In the genomic region with DNA sequence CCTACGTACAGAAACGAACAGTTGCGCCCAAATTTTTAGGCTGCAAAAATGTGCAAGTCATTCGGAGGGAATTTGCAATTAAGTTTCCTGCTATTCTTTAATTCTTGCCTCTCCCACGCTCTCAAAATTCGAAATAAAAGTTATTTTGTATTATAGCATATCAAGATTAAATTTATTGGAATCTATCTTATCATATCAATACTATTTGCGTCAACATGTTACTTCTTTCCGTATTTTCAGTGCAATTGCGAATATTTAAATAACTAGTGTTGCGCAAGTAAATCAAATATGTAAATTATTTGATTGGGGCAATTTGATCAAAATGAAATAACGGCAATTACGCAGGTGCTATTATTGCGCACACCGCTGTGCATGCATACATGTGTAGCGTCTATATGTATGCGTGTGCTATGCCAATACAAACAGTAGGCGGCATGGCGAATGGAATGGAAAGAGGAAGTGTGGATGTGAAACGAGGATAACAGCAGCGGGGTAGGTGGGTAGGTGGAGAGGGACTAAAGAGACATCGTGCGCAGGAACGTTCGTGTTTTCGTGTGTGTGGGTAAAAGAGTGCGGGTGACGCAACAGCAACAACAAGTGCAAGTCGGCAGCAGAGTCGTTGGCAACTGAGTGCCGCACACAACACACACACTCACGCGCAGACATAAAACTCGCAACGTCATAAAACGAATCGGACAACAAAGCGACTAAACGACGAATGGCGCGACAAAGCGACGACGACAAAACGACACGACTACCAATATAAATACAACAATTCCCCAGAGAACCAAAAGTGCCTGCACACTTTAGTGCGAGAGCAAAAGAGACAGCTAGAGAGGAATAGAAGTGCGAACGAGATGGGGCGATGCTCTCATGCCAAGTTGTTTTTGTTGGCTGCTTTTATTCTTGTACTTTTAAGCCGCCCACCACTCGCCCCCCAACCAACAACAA, we compare ENCODE assay signal across 2 fruit fly cellular contexts.
TF ChIP-seq lines count a peak whose summit lies in the region.

No protein-coding gene starts in this region.

TF ChIP-seq in whole organism, embryonic, 481 proteins besides CTCF, POLR2A, EP300 and RAD21 (continued from another document and continues in another):
- TF ChIP-seq CG10321 (GFP tag; IDR thresholded peaks at IDR 0.05; lab: Robert Waterston, UW) (peak; percentile 75), CG32767 (GFP tag; IDR thresholded peaks at IDR 0.05; lab: Robert Waterston, UW) (peak; percentile 71; the same call in 1 of the 2 replicates), CG10431 (GFP tag; optimal IDR thresholded peaks at IDR 0.05; lab: Kevin White, UChicago) (peak; percentile 76), Antp (GFP tag; optimal IDR thresholded peaks at IDR 0.05; lab: Kevin White, UChicago) (peak; percentile 86), Fer1 (GFP tag; optimal IDR thresholded peaks at IDR 0.05; lab: Kevin White, UChicago) (peak; percentile 93), slp2 (GFP tag; optimal IDR thresholded peaks at IDR 0.05; lab: Kevin White, UChicago) (peak; percentile 91), H15 (GFP tag; IDR thresholded peaks at IDR 0.05; lab: Robert Waterston, UW) (peak; percentile 78), CG14014 (GFP tag; IDR thresholded peaks at IDR 0.05; lab: Robert Waterston, UW) (peak; percentile 76), Hsf (GFP tag; optimal IDR thresholded peaks at IDR 0.05; lab: Kevin White, UChicago) (peak; percentile 96), Xrp1 (GFP tag; IDR thresholded peaks at IDR 0.05; lab: Robert Waterston, UW) (peak; percentile 77), CG12942 (GFP tag; optimal IDR thresholded peaks at IDR 0.05; lab: Kevin White, UChicago) (peak; percentile 87), sc (optimal IDR thresholded peaks at IDR 0.05; lab: Kevin White, UChicago) (no peak), sc (GFP tag; optimal IDR thresholded peaks at IDR 0.05; lab: Kevin White, UChicago) (peak; percentile 96), CG6791 (GFP tag; IDR thresholded peaks at IDR 0.05; lab: Robert Waterston, UW; ENCODE audit: partially characterized antibody) (no peak), CG10959 (GFP tag; IDR thresholded peaks at IDR 0.05; lab: Robert Waterston, UW) (peak; percentile 62; the same call in 1 of the 2 replicates), nerfin-2 (GFP tag; IDR thresholded peaks at IDR 0.05; lab: Robert Waterston, UW; ENCODE audit: partially characterized antibody) (no peak), CG10462 (GFP tag; optimal IDR thresholded peaks at IDR 0.05; lab: Kevin White, UChicago) (peak; percentile 84), h (optimal IDR thresholded peaks at IDR 0.05; lab: Kevin White, UChicago) (no peak), tin (GFP tag; optimal IDR thresholded peaks at IDR 0.05; lab: Kevin White, UChicago) (peak; percentile 90), tx (GFP tag; optimal IDR thresholded peaks at IDR 0.05; lab: Kevin White, UChicago) (peak; percentile 86), CG7928 (GFP tag; optimal IDR thresholded peaks at IDR 0.05; lab: Kevin White, UChicago) (peak; percentile 74), insv (GFP tag; optimal IDR thresholded peaks at IDR 0.05; lab: Kevin White, UChicago) (peak in 1 of 2 experiments; percentile 71), CG6689 (GFP tag; IDR thresholded peaks at IDR 0.05; lab: Robert Waterston, UW) (peak; percentile 92), Hmr (GFP tag; optimal IDR thresholded peaks at IDR 0.05; lab: Kevin White, UChicago) (peak; percentile 96), Max (GFP tag; optimal IDR thresholded peaks at IDR 0.05; lab: Kevin White, UChicago) (peak; percentile 96), bigmax (GFP tag; optimal IDR thresholded peaks at IDR 0.05; lab: Kevin White, UChicago) (no peak), pb (GFP tag; optimal IDR thresholded peaks at IDR 0.05; lab: Kevin White, UChicago) (peak; percentile 92), CG15601 (tag; optimal IDR thresholded peaks at IDR 0.05; lab: Kevin White, UChicago) (peak; percentile 88), Rfx (GFP tag; IDR thresholded peaks at IDR 0.05; lab: Robert Waterston, UW) (peak; percentile 86), CG1792 (GFP tag; optimal IDR thresholded peaks at IDR 0.05; lab: Kevin White, UChicago) (peak; percentile 79), tup (GFP tag; optimal IDR thresholded peaks at IDR 0.05; lab: Kevin White, UChicago) (peak; percentile 70), D19B (GFP tag; optimal IDR thresholded peaks at IDR 0.05; lab: Kevin White, UChicago) (peak; percentile 90), Bteb2 (GFP tag; optimal IDR thresholded peaks at IDR 0.05; lab: Kevin White, UChicago) (peak; percentile 91), jing (GFP tag; optimal IDR thresholded peaks at IDR 0.05; lab: Kevin White, UChicago) (peak; percentile 90), bbx (GFP tag; IDR thresholded peaks at IDR 0.05; lab: Robert Waterston, UW; ENCODE audit: partially characterized antibody) (no peak), Dbx (GFP tag; IDR thresholded peaks at IDR 0.05; lab: Robert Waterston, UW) (peak; percentile 67), CG2678 (tag; optimal IDR thresholded peaks at IDR 0.05; lab: Kevin White, UChicago) (peak; percentile 98), Dad (GFP tag; optimal IDR thresholded peaks at IDR 0.05; lab: Kevin White, UChicago) (peak; percentile 86), CG1603 (tag; optimal IDR thresholded peaks at IDR 0.05; lab: Kevin White, UChicago) (peak; percentile 81), hbn (GFP tag; IDR thresholded peaks at IDR 0.05; lab: Robert Waterston, UW; ENCODE audit: partially characterized antibody) (no peak), CG17385 (GFP tag; optimal IDR thresholded peaks at IDR 0.05; lab: Kevin White, UChicago) (peak; percentile 88), CG33557 (GFP tag; optimal IDR thresholded peaks at IDR 0.05; lab: Kevin White, UChicago) (peak; percentile 88), CG15011 (GFP tag; optimal IDR thresholded peaks at IDR 0.05; lab: Kevin White, UChicago) (peak; percentile 95), CG18619 (GFP tag; optimal IDR thresholded peaks at IDR 0.05; lab: Kevin White, UChicago) (peak; percentile 96), CG8478 (optimal IDR thresholded peaks at IDR 0.05; lab: Kevin White, UChicago) (peak; percentile 23), Gug (GFP tag; IDR thresholded peaks at IDR 0.05; lab: Robert Waterston, UW) (peak; percentile 85), HmgZ (tag; optimal IDR thresholded peaks at IDR 0.05; lab: Kevin White, UChicago) (peak; percentile 91), aop (GFP tag; IDR thresholded peaks at IDR 0.05; lab: Robert Waterston, UW) (peak; percentile 67; the same call in 1 of the 2 replicates), CG6813 (GFP tag; optimal IDR thresholded peaks at IDR 0.05; lab: Kevin White, UChicago) (peak; percentile 90), Awh (GFP tag; IDR thresholded peaks at IDR 0.05; lab: Robert Waterston, UW) (peak; percentile 58; the same call in 1 of the 2 replicates), repo (GFP tag; optimal IDR thresholded peaks at IDR 0.05; lab: Kevin White, UChicago) (peak; percentile 83), Ptx1 (GFP tag; IDR thresholded peaks at IDR 0.05; lab: Robert Waterston, UW) (peak; percentile 84), CG5245 (GFP tag; optimal IDR thresholded peaks at IDR 0.05; lab: Kevin White, UChicago) (peak; percentile 89), bab2 (GFP tag; optimal IDR thresholded peaks at IDR 0.05; lab: Kevin White, UChicago) (peak; percentile 90), CG5180 (GFP tag; optimal IDR thresholded peaks at IDR 0.05; lab: Kevin White, UChicago) (peak; percentile 74), CG17361 (GFP tag; IDR thresholded peaks at IDR 0.05; lab: Robert Waterston, UW) (peak; percentile 95), Pdp1 (GFP tag; optimal IDR thresholded peaks at IDR 0.05; lab: Kevin White, UChicago) (peak; percentile 95 to 98), dati (GFP tag; IDR thresholded peaks at IDR 0.05; lab: Robert Waterston, UW) (0 out of 2 replicates have a peak, but pooled peaks have one; percentile 5)

TF ChIP-seq in whole organism, prepupa, 60 proteins besides CTCF, POLR2A, EP300 and RAD21 (continued from another document):
- TF ChIP-seq eg (GFP tag; IDR thresholded peaks at IDR 0.05; lab: Robert Waterston, UW) (peak; percentile 59), spab (GFP tag; optimal IDR thresholded peaks at IDR 0.05; lab: Kevin White, UChicago) (peak; percentile 91), CG6808 (GFP tag; optimal IDR thresholded peaks at IDR 0.05; lab: Kevin White, UChicago) (peak; percentile 97), CG6854 (GFP tag; optimal IDR thresholded peaks at IDR 0.05; lab: Kevin White, UChicago) (peak; percentile 90), acj6 (GFP tag; optimal IDR thresholded peaks at IDR 0.05; lab: Kevin White, UChicago) (peak; percentile 96), cyc (GFP tag; optimal IDR thresholded peaks at IDR 0.05; lab: Kevin White, UChicago) (peak; percentile 96), CG6276 (GFP tag; optimal IDR thresholded peaks at IDR 0.05; lab: Kevin White, UChicago) (peak; percentile 81), CG8119 (GFP tag; IDR thresholded peaks at IDR 0.05; lab: Robert Waterston, UW) (peak; percentile 74; the same call in 2 of the 3 replicates), lz (GFP tag; optimal IDR thresholded peaks at IDR 0.05; lab: Kevin White, UChicago) (peak; percentile 97), Eip93F (GFP tag; optimal IDR thresholded peaks at IDR 0.05; lab: Kevin White, UChicago) (peak; percentile 90), esn (GFP tag; optimal IDR thresholded peaks at IDR 0.05; lab: Kevin White, UChicago) (peak; percentile 97), achi (GFP tag; optimal IDR thresholded peaks at IDR 0.05; lab: Kevin White, UChicago) (peak; percentile 93), Hr39 (GFP tag; optimal IDR thresholded peaks at IDR 0.05; lab: Kevin White, UChicago) (peak; percentile 96), salr (GFP tag; optimal IDR thresholded peaks at IDR 0.05; lab: Kevin White, UChicago) (peak; percentile 79 to 95), Sox15 (GFP tag; optimal IDR thresholded peaks at IDR 0.05; lab: Kevin White, UChicago) (peak; percentile 97), Met (GFP tag; optimal IDR thresholded peaks at IDR 0.05; lab: Kevin White, UChicago) (peak; percentile 97)
